Worm (Caenorhabditis elegans) whole organism, L4 larva: ENCODE data around the gene Y71H2AL.4.
A peak's percentile ranks its signal among the peaks of the same experiment; 100 is the strongest.

Experiments
- R02D3.7 ChIP-seq: fragments of 150-350 bp; sonication (generic microtip); optimal IDR thresholded peaks from 3 replicates; lab custom pipeline; 2014; ENCODE audit warnings: missing biosample characterization, missing genetic modification characterization
- aha-1 ChIP-seq: fragments of 150-350 bp; peaks from one replicate; lab custom pipeline; 2014; ENCODE audit warnings: missing biosample characterization, missing genetic modification characterization
- dve-1 ChIP-seq: sonication (generic microtip); optimal IDR thresholded peaks from 2 replicates; lab custom pipeline; 2017; ENCODE audit warnings: antibody characterized with exemption, mild to moderate bottlenecking, missing genetic modification characterization, missing compliant biosample characterization; ENCODE audit not compliant: insufficient read depth
- lin-39 ChIP-seq: fragments of 150-350 bp; optimal IDR thresholded peaks from 2 replicates; lab custom pipeline; 2014; ENCODE audit warnings: missing biosample characterization, missing genetic modification reagents, missing genetic modification characterization
- lsy-2 ChIP-seq, 2 experiments: fragments of 150-350 bp in 1 of 2; sonication (generic microtip) in 1 of 2; optimal IDR thresholded peaks; 2 replicates each; lab custom pipeline; 2014 to 2017; ENCODE audit warnings: missing biosample characterization in 2 of 2, missing genetic modification characterization in 2 of 2
- nhr-28 ChIP-seq: fragments of 150-350 bp; optimal IDR thresholded peaks from 2 replicates; lab custom pipeline; 2014; ENCODE audit warnings: missing biosample characterization, missing genetic modification characterization
- nhr-77 ChIP-seq: fragments of 150-350 bp; optimal IDR thresholded peaks from 2 replicates; lab custom pipeline; 2014; ENCODE audit warnings: missing biosample characterization, missing genetic modification characterization
- pha-4 ChIP-seq, 2 experiments: fragments of 150-350 bp in 1 of 2; fragments of 200-800 bp in 1 of 2; sonication (Bioruptor generic) in 1 of 2; IDR thresholded peaks in 1 of 2; optimal IDR thresholded peaks in 1 of 2; 2 replicates each; pipeline versions ENCODE4 v1.3.6 to Lab custom; 2014 to 2022; ENCODE audit warnings: missing genetic modification characterization in 2 of 2, missing genetic modification reagents in 2 of 2, missing biosample characterization in 1 of 2, missing compliant biosample characterization in 1 of 2
- set-16 ChIP-seq: fragments of 200-800 bp; sonication (Bioruptor generic); IDR thresholded peaks from 2 replicates; pipeline ENCODE4 v1.3.6; 2022; ENCODE audit warnings: missing genetic modification reagents, missing genetic modification characterization, missing compliant biosample characterization
- unc-62 ChIP-seq, 3 experiments: fragments of 150-350 bp in 1 of 3; sonication (generic microtip); optimal IDR thresholded peaks in 2 of 3; peaks in 1 of 3; 1 replicate in 1 of 3; 2 replicates in 2 of 3; lab custom pipeline; 2014 to 2017; ENCODE audit warnings: missing biosample characterization in 3 of 3, missing genetic modification characterization in 3 of 3, missing genetic modification reagents in 3 of 3, missing genotype in 1 of 3

- TF ChIP-seq unc-62 (GFP tag; optimal IDR thresholded peaks at IDR 0.05 in 1 of 2; lab: Kevin White, UChicago), result no peak
- TF ChIP-seq unc-62 (tag; optimal IDR thresholded peaks at IDR 0.05; lab: Kevin White, UChicago), result no peak
- TF ChIP-seq nhr-28 (tag; lab: Kevin White, UChicago), result no peak
- TF ChIP-seq nhr-77 (tag; lab: Kevin White, UChicago), result no peak
- TF ChIP-seq lsy-2 (tag; optimal IDR thresholded peaks at IDR 0.05; lab: Kevin White, UChicago), result no peak
- no peak for TF ChIP-seq lin-39 (tag; lab: Kevin White, UChicago)
- peak; percentile 17 for TF ChIP-seq dve-1 (tag; lab: Kevin White, UChicago)
- TF ChIP-seq aha-1 (tag; lab: Kevin White, UChicago), result no peak
- TF ChIP-seq set-16 (GFP tag; lab: Robert Waterston, UW), result no peak
- TF ChIP-seq pha-4 (GFP tag; IDR thresholded peaks at IDR 0.05; lab: Robert Waterston, UW), result no peak
- no peak for TF ChIP-seq pha-4 (tag; optimal IDR thresholded peaks at IDR 0.05; lab: Kevin White, UChicago)
- no peak for TF ChIP-seq R02D3.7 (tag; lab: Kevin White, UChicago)
These were observed 39.3 kb downstream of the Y71H2AL.4 start, which contains the start of gene cosa-1 for ce11 chrIII:2725221-2726203.
